Worm (Caenorhabditis elegans) whole organism, mixed stage, embryonic: ENCODE results near the gene grl-7.

Experiments
- blmp-1 ChIP-seq: fragments of 150-350 bp; optimal IDR thresholded peaks from 2 replicates; lab custom pipeline; 2014; ENCODE audit warnings: missing biosample characterization, missing genetic modification characterization
- lin-13 ChIP-seq: fragments of 150-350 bp; optimal IDR thresholded peaks from 2 replicates; lab custom pipeline; 2014; ENCODE audit warnings: missing biosample characterization, missing genetic modification characterization
- nhr-237 ChIP-seq: fragments of 150-350 bp; optimal IDR thresholded peaks from 2 replicates; lab custom pipeline; 2014; ENCODE audit warnings: missing biosample characterization, missing genetic modification characterization
- nhr-76 ChIP-seq: sonication (generic microtip); optimal IDR thresholded peaks from 2 replicates; lab custom pipeline; 2017; ENCODE audit warnings: missing biosample characterization, missing genetic modification characterization
- ztf-11 ChIP-seq: fragments of 150-350 bp; optimal IDR thresholded peaks from 2 replicates; lab custom pipeline; 2014; ENCODE audit warnings: missing biosample characterization, missing genetic modification characterization

DNA sequence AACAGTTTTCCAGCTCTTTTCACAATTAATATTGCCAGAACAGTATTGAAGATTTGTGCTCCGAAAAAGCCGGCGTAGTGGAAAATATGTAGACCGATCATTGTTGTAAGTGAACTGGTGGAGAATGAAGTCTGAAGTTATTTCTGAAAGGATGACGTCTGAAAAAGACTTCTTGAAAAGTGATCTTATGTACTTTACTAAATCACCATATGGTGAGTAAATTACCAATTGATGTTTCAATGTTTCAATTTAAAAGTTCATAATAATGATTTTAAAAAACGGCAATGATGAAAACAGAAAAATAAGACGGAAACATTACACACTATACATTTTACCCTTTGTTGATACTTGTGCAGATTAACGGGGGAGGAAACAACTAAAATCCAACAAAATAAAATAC is 23.1 kb downstream of the grl-7 start, which contains the start of gene str-141:
- no peak for TF ChIP-seq nhr-237 (tag; lab: Kevin White, UChicago)
- no peak for TF ChIP-seq blmp-1 (tag; lab: Kevin White, UChicago)
- TF ChIP-seq nhr-76 (tag; lab: Kevin White, UChicago): no peak
- no peak for TF ChIP-seq lin-13 (tag; lab: Kevin White, UChicago)
- TF ChIP-seq ztf-11 (tag; lab: Kevin White, UChicago): no peak
